Fruit fly (Drosophila melanogaster): ENCODE data around the gene CG33127.

The CG33127 gene

DNA sequence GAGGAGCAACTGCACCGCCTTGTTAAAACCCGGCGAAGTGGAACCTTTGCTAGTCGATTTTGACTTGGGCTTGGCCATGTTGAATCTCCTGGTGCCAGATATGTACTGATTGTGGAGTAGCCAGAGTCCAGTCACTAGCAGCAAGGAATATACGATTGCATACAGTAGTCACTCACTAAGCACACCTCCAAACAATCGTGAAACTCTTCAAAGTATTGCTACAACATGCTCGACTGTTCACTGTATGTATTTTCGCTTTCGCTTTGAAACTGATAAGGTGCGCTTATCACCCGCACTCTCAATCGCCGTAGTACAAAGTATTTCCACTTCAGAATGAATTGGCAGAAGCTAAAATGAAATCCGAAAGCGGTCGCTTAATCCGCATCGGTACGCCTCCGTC is 35.5 kb upstream of the CG33127 start:
- TF ChIP-seq CG13204 (GFP tag; optimal IDR thresholded peaks at IDR 0.05) (peak; percentile 59), rn (GFP tag; IDR thresholded peaks at IDR 0.05) (no peak), D1 (tag; optimal IDR thresholded peaks at IDR 0.05) (no peak), CG8159 (tag; optimal IDR thresholded peaks at IDR 0.05) (peak; percentile 70), CG14655 (GFP tag; optimal IDR thresholded peaks at IDR 0.05) (no peak), CG8301 (tag; optimal IDR thresholded peaks at IDR 0.05) (peak; percentile 52), gl (tag; optimal IDR thresholded peaks at IDR 0.05) (peak; percentile 77), CG10348 (GFP tag; IDR thresholded peaks at IDR 0.05) (no peak), EcR (GFP tag; optimal IDR thresholded peaks at IDR 0.05) (peak; percentile 20), Snoo (tag; optimal IDR thresholded peaks at IDR 0.05) (peak; percentile 76), Pif1B (GFP tag; optimal IDR thresholded peaks at IDR 0.05) (peak; percentile 64), CG9948 (tag; optimal IDR thresholded peaks at IDR 0.05) (peak; percentile 32), Ets98B (GFP tag; IDR thresholded peaks at IDR 0.05) (peak; percentile 79), fd96Ca (GFP tag; IDR thresholded peaks at IDR 0.05) (peak; percentile 60; the same call in 2 of the 3 replicates), CG12605 (GFP tag; IDR thresholded peaks at IDR 0.05) (peak; percentile 61), CG15710 (tag; optimal IDR thresholded peaks at IDR 0.05) (peak; percentile 52), CG34367 (tag; optimal IDR thresholded peaks at IDR 0.05) (peak; percentile 38), CG17806 (tag; optimal IDR thresholded peaks at IDR 0.05) (peak; percentile 56), CG32121 (GFP tag; IDR thresholded peaks at IDR 0.05) (peak; percentile 49), Pif1A (GFP tag; optimal IDR thresholded peaks at IDR 0.05) (peak; percentile 73), CG4496 (GFP tag; IDR thresholded peaks at IDR 0.05) (peak; percentile 81)

DNA sequence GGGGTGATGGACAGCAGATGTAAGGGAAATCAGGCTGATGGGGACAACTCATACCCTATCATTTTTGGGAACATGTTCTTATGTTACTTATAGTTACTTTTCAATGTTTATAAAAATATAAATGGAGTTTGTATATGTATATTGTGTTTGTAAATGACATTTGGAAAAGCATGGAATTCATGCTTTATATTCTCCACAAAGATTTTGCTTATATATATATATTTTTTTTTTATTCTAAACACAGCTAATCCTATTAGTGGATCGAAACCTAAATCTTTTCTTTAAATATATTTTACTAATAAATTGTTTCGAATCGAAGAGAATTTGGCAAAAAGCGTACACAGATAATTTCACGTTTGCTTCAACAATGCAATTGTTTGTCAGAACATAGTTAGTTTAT is 32.9 kb upstream of the CG33127 start, which contains the start of gene Amnionless:
Gene Amnionless, minus strand, starts transcription at position 101 of the 400 bp plus-strand sequence.
- no peak for TF ChIP-seq gl (tag; optimal IDR thresholded peaks at IDR 0.05)
- TF ChIP-seq D1 (tag; optimal IDR thresholded peaks at IDR 0.05) = no peak
- TF ChIP-seq Ets98B (GFP tag; IDR thresholded peaks at IDR 0.05) = no peak
- TF ChIP-seq CG14655 (GFP tag; optimal IDR thresholded peaks at IDR 0.05) = no peak
- no peak for TF ChIP-seq Pif1A (GFP tag; optimal IDR thresholded peaks at IDR 0.05)
- no peak for TF ChIP-seq Pif1B (GFP tag; optimal IDR thresholded peaks at IDR 0.05)
- TF ChIP-seq EcR (GFP tag; optimal IDR thresholded peaks at IDR 0.05) = no peak
- TF ChIP-seq CG8301 (tag; optimal IDR thresholded peaks at IDR 0.05) = no peak
- TF ChIP-seq CG8159 (tag; optimal IDR thresholded peaks at IDR 0.05) = no peak

DNA sequence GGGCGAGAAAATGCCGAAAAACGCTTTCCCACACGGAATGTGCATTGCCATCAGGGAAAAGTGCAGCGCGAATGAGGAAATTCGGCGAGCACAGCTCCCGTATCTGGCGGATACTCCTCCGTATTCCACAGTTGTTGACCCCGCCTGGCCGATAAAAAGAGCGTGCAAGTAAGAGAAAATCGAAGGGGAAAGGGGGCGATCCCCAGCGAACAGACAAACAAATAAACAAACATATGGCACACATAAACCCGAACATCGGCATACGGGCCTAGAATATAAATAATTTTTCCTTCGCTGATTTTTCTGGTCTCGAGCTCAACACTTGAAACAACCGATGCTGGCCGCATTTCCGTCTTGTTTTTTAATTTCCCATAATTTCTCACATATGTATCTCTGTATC is 31.5 kb upstream of the CG33127 start:
- TF ChIP-seq rn (GFP tag; IDR thresholded peaks at IDR 0.05) (no peak), EcR (GFP tag; optimal IDR thresholded peaks at IDR 0.05) (peak; percentile 73), CG12605 (GFP tag; IDR thresholded peaks at IDR 0.05) (no peak), CG8301 (tag; optimal IDR thresholded peaks at IDR 0.05) (no peak), CG10348 (GFP tag; IDR thresholded peaks at IDR 0.05) (no peak), CG14655 (GFP tag; optimal IDR thresholded peaks at IDR 0.05) (no peak), D1 (tag; optimal IDR thresholded peaks at IDR 0.05) (no peak), CG4496 (GFP tag; IDR thresholded peaks at IDR 0.05) (no peak), CG13204 (GFP tag; optimal IDR thresholded peaks at IDR 0.05) (no peak)

DNA sequence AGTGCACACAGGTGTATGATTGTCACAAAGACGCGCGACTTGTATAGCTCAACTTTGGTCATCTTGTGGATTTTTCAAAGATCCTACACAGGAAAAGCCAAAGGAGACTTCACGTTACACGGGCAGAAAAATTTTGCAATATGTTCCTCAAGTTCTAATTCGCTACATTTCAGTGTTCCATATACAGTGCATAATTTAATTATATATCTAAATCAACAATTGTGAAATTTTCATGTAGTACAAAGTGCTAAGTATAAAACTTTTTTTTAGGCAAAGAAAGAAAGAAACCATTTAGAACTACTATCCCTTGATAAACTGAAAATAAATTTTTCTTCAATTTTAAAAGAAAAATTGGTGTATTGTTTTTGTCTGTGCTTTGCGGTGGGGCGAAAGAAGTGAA is 31.0 kb upstream of the CG33127 start:
- no peak for TF ChIP-seq Pif1B (GFP tag; optimal IDR thresholded peaks at IDR 0.05)
- no peak for TF ChIP-seq CG14655 (GFP tag; optimal IDR thresholded peaks at IDR 0.05)

DNA sequence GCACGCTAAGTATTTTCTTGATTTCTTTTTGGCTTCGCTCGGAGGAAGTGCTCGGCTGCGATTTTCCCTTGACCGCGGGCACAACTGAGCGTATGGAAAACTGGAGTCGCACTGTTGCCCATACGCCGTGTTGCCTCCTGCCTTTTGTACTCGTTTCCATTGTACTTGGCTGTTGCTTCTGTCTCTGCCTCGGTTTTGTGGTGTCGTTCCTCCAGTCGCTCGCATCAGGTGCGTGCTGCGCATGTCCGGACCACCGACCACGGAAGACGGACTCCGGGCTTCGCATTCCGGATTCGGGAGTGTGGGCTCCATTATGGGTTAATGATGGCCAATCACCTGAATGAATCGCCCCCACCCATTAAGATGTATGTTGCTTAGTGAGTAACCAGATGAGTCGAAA is 30.2 kb upstream of the CG33127 start, which contains the start of gene CG3625:
Gene CG3625, minus strand, starts transcription at position 139 of the 400 bp plus-strand sequence.
- no peak for TF ChIP-seq CG12605 (GFP tag; IDR thresholded peaks at IDR 0.05)
- no peak for TF ChIP-seq CG10348 (GFP tag; IDR thresholded peaks at IDR 0.05)
- no peak for TF ChIP-seq CG9948 (tag; optimal IDR thresholded peaks at IDR 0.05)
- TF ChIP-seq CG15710 (tag; optimal IDR thresholded peaks at IDR 0.05) = no peak
- no peak for TF ChIP-seq CG32121 (GFP tag; IDR thresholded peaks at IDR 0.05)
- TF ChIP-seq D1 (tag; optimal IDR thresholded peaks at IDR 0.05) = no peak
- TF ChIP-seq Ets98B (GFP tag; IDR thresholded peaks at IDR 0.05) = no peak
- TF ChIP-seq EcR (GFP tag; optimal IDR thresholded peaks at IDR 0.05) = no peak
- TF ChIP-seq rn (GFP tag; IDR thresholded peaks at IDR 0.05) = no peak
- 0 out of 3 replicates have a peak, but pooled peaks have one; percentile 25 for TF ChIP-seq CG4496 (GFP tag; IDR thresholded peaks at IDR 0.05)
- no peak for TF ChIP-seq CG13204 (GFP tag; optimal IDR thresholded peaks at IDR 0.05)
- no peak for TF ChIP-seq Pif1A (GFP tag; optimal IDR thresholded peaks at IDR 0.05)
- no peak for TF ChIP-seq gl (tag; optimal IDR thresholded peaks at IDR 0.05)
- TF ChIP-seq fd96Ca (GFP tag; IDR thresholded peaks at IDR 0.05) = 0 out of 3 replicates have a peak, but pooled peaks have one; percentile 7
- no peak for TF ChIP-seq CG14655 (GFP tag; optimal IDR thresholded peaks at IDR 0.05)
- TF ChIP-seq CG34367 (tag; optimal IDR thresholded peaks at IDR 0.05) = no peak

DNA sequence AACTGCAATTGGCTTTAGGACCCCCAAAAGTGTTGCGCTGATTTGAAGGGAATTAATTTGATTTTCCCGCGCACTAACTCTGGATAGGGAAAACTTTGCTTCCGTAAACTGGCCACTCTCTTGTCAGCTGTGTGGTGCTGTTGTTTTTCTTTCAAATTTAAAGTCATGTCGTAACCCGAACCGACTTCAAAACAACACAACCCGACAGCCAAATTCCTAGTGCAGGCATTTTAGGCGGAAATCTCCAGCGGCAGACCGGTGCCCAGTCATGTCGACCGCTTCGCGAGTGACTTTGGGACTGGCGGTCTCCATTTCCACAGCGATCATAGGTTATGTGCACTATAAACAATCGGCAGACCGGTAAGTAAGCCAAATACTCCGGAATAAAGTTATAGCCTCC is 29.6 kb upstream of the CG33127 start, which contains the start of gene CG11562:
Gene CG11562, plus strand, starts transcription at position 119 of the 400 bp plus-strand sequence.
- TF ChIP-seq rn (GFP tag; IDR thresholded peaks at IDR 0.05) = no peak
- no peak for TF ChIP-seq Pif1A (GFP tag; optimal IDR thresholded peaks at IDR 0.05)
- no peak for TF ChIP-seq fd96Ca (GFP tag; IDR thresholded peaks at IDR 0.05)
- no peak for TF ChIP-seq CG14655 (GFP tag; optimal IDR thresholded peaks at IDR 0.05)
- no peak; the same call in 1 of the 2 replicates for TF ChIP-seq Ets98B (GFP tag; IDR thresholded peaks at IDR 0.05)
- no peak for TF ChIP-seq CG12605 (GFP tag; IDR thresholded peaks at IDR 0.05)
- TF ChIP-seq CG17806 (tag; optimal IDR thresholded peaks at IDR 0.05) = no peak
- no peak for TF ChIP-seq CG9948 (tag; optimal IDR thresholded peaks at IDR 0.05)
